Worm (Caenorhabditis elegans) whole organism, L1 larva: ENCODE results near the gene F23H11.5.

ENCODE experiments used
- ceh-82 ChIP-seq, 3 experiments: fragments of 150-350 bp in 1 of 3; sonication (generic microtip) in 2 of 3; optimal IDR thresholded peaks; 2 replicates each; lab custom pipeline; 2014 to 2017; ENCODE audit warnings: missing biosample characterization in 3 of 3, missing genetic modification characterization in 3 of 3
- nhr-11 ChIP-seq: fragments of 150-350 bp; optimal IDR thresholded peaks from 2 replicates; lab custom pipeline; 2014; ENCODE audit warnings: missing biosample characterization, missing genetic modification characterization
- skn-1 ChIP-seq: fragments of 150-350 bp; optimal IDR thresholded peaks from 2 replicates; lab custom pipeline; 2014; ENCODE audit warnings: missing biosample characterization, missing genetic modification characterization
- tbx-2 ChIP-seq: sonication (generic microtip); optimal IDR thresholded peaks from 2 replicates; lab custom pipeline; 2016; ENCODE audit warnings: missing genetic modification characterization, missing compliant biosample characterization
- unc-62 ChIP-seq: fragments of 150-350 bp; optimal IDR thresholded peaks from 2 replicates; lab custom pipeline; 2014; ENCODE audit warnings: missing biosample characterization, missing genetic modification reagents, missing genetic modification characterization
- ztf-11 ChIP-seq, 2 experiments: sonication (generic microtip); optimal IDR thresholded peaks; 2 replicates each; lab custom pipeline; 2016 to 2017; ENCODE audit warnings: missing genetic modification characterization in 2 of 2, missing biosample characterization in 1 of 2, missing compliant biosample characterization in 1 of 2

DNA sequence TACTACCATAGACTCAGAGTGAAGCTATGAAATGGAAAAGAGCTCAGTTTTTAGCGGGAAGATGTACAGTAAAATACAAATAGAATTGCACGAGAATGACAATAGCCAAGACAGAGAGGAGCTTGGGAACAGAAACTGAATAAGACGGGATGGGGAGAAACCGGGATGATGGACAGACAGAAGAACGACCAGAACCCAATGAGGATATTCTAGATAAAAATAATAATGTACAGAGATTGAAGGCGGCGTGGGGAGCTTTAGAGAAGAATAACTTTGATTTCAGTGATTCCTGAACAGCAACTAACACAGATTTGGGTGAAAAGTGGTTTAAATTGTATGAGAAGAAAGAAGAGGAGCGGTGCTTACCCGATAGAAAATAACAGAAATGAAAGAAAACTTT lies 28.9 kb downstream of the F23H11.5 start:
- TF ChIP-seq unc-62 (no peak), ceh-82 (tag; optimal IDR thresholded peaks at IDR 0.05; lab: Kevin White, UChicago) (no peak), nhr-11 (tag; lab: Kevin White, UChicago) (no peak), ztf-11 (tag; optimal IDR thresholded peaks at IDR 0.05; lab: Kevin White, UChicago) (no peak), skn-1 (tag; lab: Kevin White, UChicago) (no peak), tbx-2 (tag; lab: Kevin White, UChicago) (no peak)
